Worm (Caenorhabditis elegans) whole organism, L4 larva: ENCODE measurements around the gene ubc-21.
A peak's percentile ranks its signal among the peaks of the same experiment; 100 is the strongest.

ENCODE experiments used
- ceh-82 ChIP-seq: sonication (generic microtip); optimal IDR thresholded peaks from 2 replicates; lab custom pipeline; 2017; ENCODE audit warnings: missing biosample characterization, missing genetic modification characterization
- ces-1 ChIP-seq: fragments of 150-350 bp; sonication (generic microtip); optimal IDR thresholded peaks from 4 replicates; lab custom pipeline; 2014; ENCODE audit warnings: missing biosample characterization, missing genetic modification reagents, missing genetic modification characterization
- dpl-1 ChIP-seq: fragments of 150-350 bp; optimal IDR thresholded peaks from 2 replicates; lab custom pipeline; 2014; ENCODE audit warnings: missing biosample characterization, missing genetic modification reagents, missing genetic modification characterization
- egl-27 ChIP-seq: sonication (generic microtip); optimal IDR thresholded peaks from 3 replicates; lab custom pipeline; 2017; ENCODE audit warnings: missing biosample characterization, missing genetic modification reagents, missing genetic modification characterization
- lsy-2 ChIP-seq, 2 experiments: fragments of 150-350 bp in 1 of 2; sonication (generic microtip) in 1 of 2; optimal IDR thresholded peaks; 2 replicates each; lab custom pipeline; 2014 to 2017; ENCODE audit warnings: missing biosample characterization in 2 of 2, missing genetic modification characterization in 2 of 2
- madf-9 ChIP-seq: fragments of 200-800 bp; sonication (Bioruptor generic); conservative IDR thresholded peaks from 2 replicates; pipeline ENCODE4 v1.3.6; 2022; ENCODE audit warnings: missing genetic modification reagents, missing genetic modification characterization, missing compliant biosample characterization
- nhr-11 ChIP-seq: fragments of 150-350 bp; optimal IDR thresholded peaks from 2 replicates; lab custom pipeline; 2014; ENCODE audit warnings: missing biosample characterization, missing genetic modification characterization
- nhr-77 ChIP-seq: fragments of 150-350 bp; optimal IDR thresholded peaks from 2 replicates; lab custom pipeline; 2014; ENCODE audit warnings: missing biosample characterization, missing genetic modification characterization
- pqm-1 ChIP-seq: sonication (generic microtip); optimal IDR thresholded peaks from 2 replicates; lab custom pipeline; 2017; ENCODE audit warnings: missing biosample characterization, missing genetic modification characterization
- tag-97 ChIP-seq: fragments of 200-800 bp; sonication (Bioruptor generic); IDR thresholded peaks from 2 replicates; pipeline ENCODE4 v1.3.6; 2022; ENCODE audit warnings: missing genetic modification characterization, missing compliant biosample characterization
- unc-39 ChIP-seq: sonication (generic microtip); optimal IDR thresholded peaks from 2 replicates; lab custom pipeline; 2017; ENCODE audit warnings: missing biosample characterization, missing genetic modification characterization
- zip-11 ChIP-seq: fragments of 200-800 bp; sonication (Bioruptor generic); IDR thresholded peaks from 2 replicates; pipeline ENCODE4 v1.3.6; 2022; ENCODE audit warnings: missing genetic modification characterization, missing compliant biosample characterization

DNA sequence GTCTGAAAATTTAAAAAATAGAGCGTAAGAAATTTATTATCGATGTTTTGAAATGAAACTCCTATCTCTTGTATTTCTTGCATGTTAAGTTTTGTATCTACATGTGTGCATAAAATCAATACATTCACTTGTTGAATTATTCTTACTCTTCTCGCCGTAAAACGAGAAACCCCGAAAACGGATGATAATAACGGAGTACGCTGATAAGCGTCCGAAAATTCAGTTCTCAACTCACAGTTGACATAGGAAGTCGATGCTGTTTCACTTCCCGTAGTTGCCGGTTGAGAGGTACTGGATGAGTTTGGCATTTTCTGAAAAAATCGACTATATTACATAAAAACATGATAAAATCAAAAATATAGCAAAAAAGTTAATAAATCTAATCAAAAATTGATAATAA lies 34.0 kb upstream of the ubc-21 start, which contains the start of gene sec-15:
- peak; percentile 81 for TF ChIP-seq pqm-1 (tag; lab: Kevin White, UChicago)
- no peak for TF ChIP-seq nhr-77
- TF ChIP-seq nhr-11 (tag; lab: Kevin White, UChicago): no peak
- TF ChIP-seq egl-27 (tag; lab: Kevin White, UChicago): no peak
- TF ChIP-seq dpl-1 (GFP tag; lab: Kevin White, UChicago): no peak
- no peak for TF ChIP-seq ces-1
- TF ChIP-seq ceh-82 (tag; lab: Kevin White, UChicago): no peak
- TF ChIP-seq lsy-2 (tag; optimal IDR thresholded peaks at IDR 0.05; lab: Kevin White, UChicago): no peak
- TF ChIP-seq tag-97 (GFP tag; lab: Robert Waterston, UW): no peak
- TF ChIP-seq unc-39 (tag; lab: Kevin White, UChicago): no peak
- no peak for TF ChIP-seq zip-11 (GFP tag; lab: Robert Waterston, UW)
- TF ChIP-seq madf-9 (GFP tag; lab: Robert Waterston, UW): no peak
